Fruit fly (Drosophila melanogaster) whole organism, larva: ENCODE data around the gene Mrm2.
A peak's percentile ranks its signal among the peaks of the same experiment; 100 is the strongest.

Source experiments
- noc ChIP-seq: fragments of 200-800 bp; sonication (Bioruptor generic); optimal IDR thresholded peaks from 3 replicates; lab custom pipeline; 2019; ENCODE audit warnings: missing biosample characterization, mild to moderate bottlenecking, missing genetic modification characterization, moderate library complexity

Gene Mrm2

dm6 chr3R:19888156-19888784 lies 26.9 kb downstream of the Mrm2 start, which contains the start of gene ninaE:
Gene ninaE (minus strand): TSS chr3R:19888206.
- no peak for TF ChIP-seq noc

dm6 chr3R:19889603-19890187 lies 28.3 kb downstream of the Mrm2 start:
- peak; percentile 92 for TF ChIP-seq noc

- no peak for TF ChIP-seq noc
Measured at dm6 chr3R:19890340-19890998, 29.1 kb downstream of the Mrm2 start, which contains the start of gene CG4733. Gene CG4733 (plus strand): TSS chr3R:19890689.

- TF ChIP-seq noc, result no peak
Measured at dm6 chr3R:19891363-19891762, 30.0 kb downstream of the Mrm2 start.

- TF ChIP-seq noc, result peak; percentile 53
Measured at dm6 chr3R:19892046-19892445, 30.6 kb downstream of the Mrm2 start.

- no peak for TF ChIP-seq noc
Measured at dm6 chr3R:19895305-19895704, 33.9 kb downstream of the Mrm2 start.

dm6 chr3R:19901742-19902141 lies 40.3 kb downstream of the Mrm2 start:
- TF ChIP-seq noc, result no peak

- TF ChIP-seq noc, result peak; percentile 14
Measured at dm6 chr3R:19902328-19902727, 40.9 kb downstream of the Mrm2 start.

dm6 chr3R:19902926-19903739 lies 41.7 kb downstream of the Mrm2 start, which contains the start of gene ClpX:
Gene ClpX (minus strand): TSS chr3R:19903689.
- TF ChIP-seq noc, result peak; percentile 2

- TF ChIP-seq noc, result peak; percentile 75
Measured at dm6 chr3R:19904865-19905373, 43.5 kb downstream of the Mrm2 start, which contains the start of the genes Surf6 and RhoGAP92B. Gene Surf6 (minus strand): TSS chr3R:19904868. Gene RhoGAP92B (plus strand): TSS chr3R:19905164.

- TF ChIP-seq noc, result peak; percentile 92
Measured at dm6 chr3R:19905932-19906439, 44.6 kb downstream of the Mrm2 start.

- peak; percentile 69 for TF ChIP-seq noc
Measured at dm6 chr3R:19908863-19909343, 47.5 kb downstream of the Mrm2 start.

dm6 chr3R:19909541-19910182 lies 48.3 kb downstream of the Mrm2 start:
- no peak for TF ChIP-seq noc

dm6 chr3R:19910302-19911029 lies 49.1 kb downstream of the Mrm2 start:
- no peak for TF ChIP-seq noc

- no peak for TF ChIP-seq noc
Measured at dm6 chr3R:19911030-19911429, 49.6 kb downstream of the Mrm2 start.
